Fruit fly (Drosophila melanogaster) whole organism, embryonic: ENCODE measurements around the gene NdufV3.

Experiments used
- ATbp ChIP-seq: fragments of 200-800 bp; sonication (Bioruptor generic); optimal IDR thresholded peaks from 2 replicates; lab custom pipeline; 2017; ENCODE audit warnings: missing biosample characterization, mild to moderate bottlenecking, missing genetic modification characterization, missing genetic modification reagents
- Adf1 ChIP-seq: fragments of 200-800 bp; sonication (Bioruptor generic); IDR thresholded peaks from 2 replicates; pipeline ENCODE4 v1.3.6; 2022; ENCODE audit warnings: missing biosample characterization, missing genetic modification characterization
- Bgb ChIP-seq: fragments of 200-800 bp; sonication (Bioruptor generic); IDR thresholded peaks from 2 replicates; pipeline ENCODE4 v1.3.6; 2022; ENCODE audit warnings: missing biosample characterization, missing genetic modification characterization; ENCODE audit not compliant: partially characterized antibody
- CG10431 ChIP-seq: fragments of 200-800 bp; sonication (Bioruptor generic); optimal IDR thresholded peaks from 3 replicates; lab custom pipeline; 2018; ENCODE audit warnings: missing biosample characterization, mild to moderate bottlenecking, missing genetic modification characterization
- CG10565 ChIP-seq: fragments of 200-800 bp; sonication (Bioruptor generic); optimal IDR thresholded peaks from 3 replicates; lab custom pipeline; 2016; ENCODE audit warnings: missing biosample characterization, mild to moderate bottlenecking, missing genetic modification characterization
- CG11696 ChIP-seq: fragments of 200-800 bp; sonication (Bioruptor generic); IDR thresholded peaks from 2 replicates; pipeline ENCODE4 v1.3.6; 2022; ENCODE audit warnings: missing biosample characterization, missing genetic modification characterization
- CG12104 ChIP-seq: fragments of 200-800 bp; sonication (Bioruptor generic); optimal IDR thresholded peaks from 3 replicates; lab custom pipeline; 2016; ENCODE audit warnings: missing biosample characterization, missing genetic modification characterization
- CG12659 ChIP-seq: fragments of 200-800 bp; sonication (Bioruptor generic); optimal IDR thresholded peaks from 3 replicates; lab custom pipeline; 2017; ENCODE audit warnings: mild to moderate bottlenecking, missing biosample characterization, missing genetic modification reagents, missing genetic modification characterization
- CG12744 ChIP-seq: fragments of 200-800 bp; sonication (Bioruptor generic); optimal IDR thresholded peaks from 2 replicates; lab custom pipeline; 2016; ENCODE audit warnings: missing biosample characterization, missing genetic modification characterization
- CG13123 ChIP-seq: fragments of 200-800 bp; sonication (Bioruptor generic); optimal IDR thresholded peaks from 2 replicates; lab custom pipeline; 2016; ENCODE audit warnings: missing biosample characterization, missing genetic modification characterization
- CG14441 ChIP-seq: fragments of 200-800 bp; sonication (Bioruptor generic); IDR thresholded peaks from 2 replicates; pipeline ENCODE4 v1.3.6; 2022; ENCODE audit warnings: missing biosample characterization, missing genetic modification characterization
- CG1602 ChIP-seq: fragments of 200-800 bp; sonication (Bioruptor generic); optimal IDR thresholded peaks from 3 replicates; lab custom pipeline; 2016; ENCODE audit warnings: missing biosample characterization, missing genetic modification characterization
- CG2120 ChIP-seq: fragments of 200-800 bp; sonication (Bioruptor generic); optimal IDR thresholded peaks from 3 replicates; lab custom pipeline; 2016; ENCODE audit warnings: missing biosample characterization, missing genetic modification characterization
- CG2712 ChIP-seq: fragments of 200-800 bp; optimal IDR thresholded peaks from 3 replicates; lab custom pipeline; 2019; ENCODE audit warnings: missing biosample characterization, mild to moderate bottlenecking, missing genetic modification characterization, moderate library complexity
- CG2889 ChIP-seq: fragments of 200-800 bp; sonication (Bioruptor generic); IDR thresholded peaks from 3 replicates; pipeline ENCODE4 v1.3.6; 2022; ENCODE audit warnings: missing biosample characterization, missing genetic modification characterization
- CG32772 ChIP-seq: fragments of 200-800 bp; sonication (Bioruptor generic); IDR thresholded peaks from 2 replicates; pipeline ENCODE4 v1.3.6; 2022; ENCODE audit warnings: missing biosample characterization, missing genetic modification characterization
- CG4424 ChIP-seq: fragments of 200-800 bp; sonication (Bioruptor generic); optimal IDR thresholded peaks from 3 replicates; lab custom pipeline; 2016; ENCODE audit warnings: missing biosample characterization, missing genetic modification characterization
- CG6791 ChIP-seq: fragments of 200-800 bp; sonication (Bioruptor generic); IDR thresholded peaks from 3 replicates; pipeline ENCODE4 v1.3.6; 2022; ENCODE audit warnings: missing biosample characterization, missing genetic modification characterization; ENCODE audit not compliant: partially characterized antibody
- CG7928 ChIP-seq: fragments of 200-800 bp; sonication (Bioruptor generic); optimal IDR thresholded peaks from 2 replicates; lab custom pipeline; 2017; ENCODE audit warnings: missing biosample characterization, mild to moderate bottlenecking, missing genetic modification characterization
- CG9817 ChIP-seq: fragments of 200-800 bp; sonication (Bioruptor generic); optimal IDR thresholded peaks from 2 replicates; lab custom pipeline; 2018; ENCODE audit warnings: missing biosample characterization, mild to moderate bottlenecking, missing genetic modification characterization, moderate library complexity
- Dad ChIP-seq: fragments of 200-800 bp; sonication (Bioruptor generic); optimal IDR thresholded peaks from 3 replicates; lab custom pipeline; 2016; ENCODE audit warnings: missing biosample characterization, missing genetic modification characterization
- Deaf1 ChIP-seq: fragments of 200-800 bp; optimal IDR thresholded peaks from 3 replicates; lab custom pipeline; 2019; ENCODE audit warnings: missing biosample characterization, mild to moderate bottlenecking, missing genetic modification characterization, moderate library complexity
- Dp ChIP-seq: fragments of 200-800 bp; sonication (Bioruptor generic); optimal IDR thresholded peaks from 2 replicates; lab custom pipeline; 2018; ENCODE audit warnings: missing biosample characterization, mild to moderate bottlenecking, missing genetic modification characterization, moderate library complexity
- Ets97D ChIP-seq: fragments of 200-800 bp; sonication (Bioruptor generic); optimal IDR thresholded peaks from 3 replicates; lab custom pipeline; 2016; ENCODE audit warnings: missing biosample characterization, missing genetic modification characterization
- HHEX ChIP-seq: fragments of 200-800 bp; sonication (Bioruptor generic); optimal IDR thresholded peaks from 3 replicates; lab custom pipeline; 2017; ENCODE audit warnings: missing biosample characterization, mild to moderate bottlenecking, missing genetic modification characterization, missing genetic modification reagents
- MBD-R2 ChIP-seq: fragments of 200-800 bp; sonication (Bioruptor generic); IDR thresholded peaks from 2 replicates; pipeline ENCODE4 v1.3.6; 2022; ENCODE audit warnings: missing biosample characterization, missing genetic modification characterization
- Mes4 ChIP-seq: fragments of 200-800 bp; sonication (Bioruptor generic); optimal IDR thresholded peaks from 2 replicates; lab custom pipeline; 2016; ENCODE audit warnings: missing biosample characterization, missing genetic modification characterization
- Ravus ChIP-seq: fragments of 200-800 bp; sonication (Bioruptor generic); IDR thresholded peaks from 2 replicates; pipeline ENCODE4 v1.3.6; 2022; ENCODE audit warnings: missing biosample characterization, missing genetic modification characterization
- Rfx ChIP-seq: fragments of 200-800 bp; sonication (Bioruptor generic); IDR thresholded peaks from 2 replicates; pipeline ENCODE4 v1.3.6; 2022; ENCODE audit warnings: missing biosample characterization, missing genetic modification characterization
- Six4 ChIP-seq: fragments of 200-800 bp; sonication (Bioruptor generic); optimal IDR thresholded peaks from 2 replicates; lab custom pipeline; 2016; ENCODE audit warnings: missing biosample characterization, missing genetic modification characterization
- Xbp1 ChIP-seq: fragments of 200-800 bp; sonication (Bioruptor generic); optimal IDR thresholded peaks from 3 replicates; lab custom pipeline; 2016; ENCODE audit warnings: missing biosample characterization, mild to moderate bottlenecking, missing genetic modification characterization
- amos ChIP-seq: fragments of 200-800 bp; sonication (Bioruptor generic); IDR thresholded peaks from 2 replicates; pipeline ENCODE4 v1.3.6; 2022; ENCODE audit warnings: missing biosample characterization, missing genetic modification characterization; ENCODE audit not compliant: partially characterized antibody
- ato ChIP-seq: fragments of 200-800 bp; sonication (Bioruptor generic); IDR thresholded peaks from 2 replicates; pipeline ENCODE4 v1.3.6; 2022; ENCODE audit warnings: missing biosample characterization, missing genetic modification characterization; ENCODE audit not compliant: partially characterized antibody
- bsh ChIP-seq, 2 experiments: fragments of 200-800 bp; sonication (Bioruptor generic); optimal IDR thresholded peaks; 2 replicates each; lab custom pipeline; 2017 to 2018; ENCODE audit warnings: mild to moderate bottlenecking in 2 of 2, missing biosample characterization in 2 of 2, missing genetic modification characterization in 2 of 2, moderate library complexity in 1 of 2
- cas ChIP-seq: fragments of 200-800 bp; sonication (Bioruptor generic); IDR thresholded peaks from 2 replicates; pipeline ENCODE4 v1.3.6; 2022; ENCODE audit warnings: missing biosample characterization, missing genetic modification characterization
- da ChIP-seq: fragments of 200-800 bp; sonication (Bioruptor generic); optimal IDR thresholded peaks from 2 replicates; lab custom pipeline; 2016; ENCODE audit warnings: missing biosample characterization, missing genetic modification characterization
- dimm ChIP-seq: fragments of 200-800 bp; sonication (Bioruptor generic); IDR thresholded peaks from 2 replicates; pipeline ENCODE4 v1.3.6; 2022; ENCODE audit warnings: missing biosample characterization, missing genetic modification characterization
- dmrt11E ChIP-seq: fragments of 200-800 bp; sonication (Bioruptor generic); optimal IDR thresholded peaks from 3 replicates; lab custom pipeline; 2018; ENCODE audit warnings: missing biosample characterization, mild to moderate bottlenecking, missing genetic modification characterization, moderate library complexity
- eyg ChIP-seq: fragments of 200-800 bp; sonication (Bioruptor generic); optimal IDR thresholded peaks from 3 replicates; lab custom pipeline; 2016; ENCODE audit warnings: missing biosample characterization, missing genetic modification characterization
- gfzf ChIP-seq: fragments of 200-800 bp; sonication (Bioruptor generic); optimal IDR thresholded peaks from 2 replicates; lab custom pipeline; 2016; ENCODE audit warnings: missing biosample characterization, mild to moderate bottlenecking, missing genetic modification characterization, moderate library complexity
- nerfin-1 ChIP-seq: fragments of 200-800 bp; sonication (Bioruptor generic); optimal IDR thresholded peaks from 3 replicates; lab custom pipeline; 2019; ENCODE audit warnings: missing biosample characterization, mild to moderate bottlenecking, missing genetic modification characterization, moderate library complexity
- otp ChIP-seq: fragments of 200-800 bp; sonication (Bioruptor generic); IDR thresholded peaks from 3 replicates; pipeline ENCODE4, ENCODE4 v1.3.6; 2022; ENCODE audit warnings: missing biosample characterization, missing genetic modification characterization
- pb ChIP-seq: fragments of 200-800 bp; sonication (Bioruptor generic); optimal IDR thresholded peaks from 3 replicates; lab custom pipeline; 2016; ENCODE audit warnings: missing biosample characterization, missing genetic modification characterization
- pnt ChIP-seq: fragments of 200-800 bp; sonication (Bioruptor generic); optimal IDR thresholded peaks from 3 replicates; lab custom pipeline; 2016; ENCODE audit warnings: missing biosample characterization, missing genetic modification characterization
- psq ChIP-seq: fragments of 200-800 bp; sonication (Bioruptor generic); optimal IDR thresholded peaks from 2 replicates; lab custom pipeline; 2017; ENCODE audit warnings: missing biosample characterization, missing genetic modification characterization
- ranshi ChIP-seq: fragments of 200-800 bp; sonication (Bioruptor generic); IDR thresholded peaks from 2 replicates; pipeline ENCODE4 v1.3.6; 2022; ENCODE audit warnings: missing biosample characterization, missing genetic modification characterization
- row ChIP-seq: fragments of 200-800 bp; sonication (Bioruptor generic); IDR thresholded peaks from 3 replicates; pipeline ENCODE4 v1.3.6; 2022; ENCODE audit warnings: missing biosample characterization, missing genetic modification characterization
- stc ChIP-seq: fragments of 200-800 bp; sonication (Bioruptor generic); IDR thresholded peaks from 2 replicates; pipeline ENCODE4 v1.3.6; 2022; ENCODE audit warnings: missing biosample characterization, missing genetic modification characterization

The NdufV3 gene

DNA sequence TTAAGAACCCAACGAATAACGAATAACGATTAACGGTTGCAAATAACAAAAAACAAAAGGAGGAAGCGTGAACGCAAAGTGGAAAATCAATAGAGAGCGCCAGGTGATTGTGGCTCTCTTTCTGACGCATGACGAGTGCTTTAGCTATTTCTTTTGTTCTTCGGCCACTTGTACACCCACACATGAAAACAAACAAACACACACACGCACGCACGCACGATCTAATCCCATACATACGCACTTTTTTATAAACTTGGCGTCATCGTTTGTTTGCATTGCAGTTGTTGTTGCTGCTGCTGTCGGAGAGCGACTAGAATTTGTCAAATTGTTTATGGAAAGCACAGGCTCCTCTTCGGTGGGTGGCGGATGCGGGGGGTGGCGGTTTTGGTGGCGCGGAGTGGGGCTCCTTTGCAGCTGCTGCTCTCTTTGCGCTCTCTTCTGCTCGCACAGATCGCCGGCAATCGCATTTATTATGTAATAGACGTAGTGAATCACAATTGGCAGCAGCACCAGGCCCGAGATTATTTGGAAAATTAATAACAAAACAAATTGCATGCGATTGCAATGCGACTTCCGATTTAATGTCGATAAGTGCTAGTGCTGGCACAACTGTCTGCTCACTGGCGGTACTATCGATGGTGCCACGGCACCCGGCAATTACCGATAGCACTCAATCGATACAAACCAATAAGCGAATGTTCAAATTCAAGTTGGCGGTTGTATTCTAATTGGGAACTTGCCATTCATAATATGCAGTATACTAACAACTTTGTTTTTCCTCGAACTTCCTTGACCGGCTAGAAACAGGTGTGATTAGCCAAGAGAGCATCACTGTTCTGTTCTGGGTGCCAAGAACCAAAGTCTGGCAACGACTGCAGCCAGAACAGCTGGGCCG, 10.6 kb upstream of the NdufV3 start (continued):
- peak; percentile 74 for TF ChIP-seq Ets97D (GFP tag; lab: Kevin White, UChicago)
- TF ChIP-seq ranshi = no peak
- TF ChIP-seq CG10565 (GFP tag; lab: Kevin White, UChicago) = no peak
- no peak for TF ChIP-seq CG12104 (GFP tag; lab: Kevin White, UChicago)
- TF ChIP-seq amos (GFP tag; lab: Robert Waterston, UW) = peak; percentile 91
- peak; percentile 23 for TF ChIP-seq da (GFP tag; lab: Kevin White, UChicago)
- TF ChIP-seq CG2120 (GFP tag; lab: Kevin White, UChicago) = peak; percentile 75
- peak; percentile 82 for TF ChIP-seq row (GFP tag; lab: Robert Waterston, UW)
- peak; percentile 88 for TF ChIP-seq Bgb (GFP tag; lab: Robert Waterston, UW)
- TF ChIP-seq dimm = no peak
- peak; percentile 35 for TF ChIP-seq Xbp1 (GFP tag; lab: Kevin White, UChicago)
- TF ChIP-seq Mes4 = peak; percentile 15
- TF ChIP-seq CG13123 = peak; percentile 45
- no peak for TF ChIP-seq ATbp (GFP tag; lab: Kevin White, UChicago)
- TF ChIP-seq CG2712 (tag; lab: Kevin White, UChicago) = peak; percentile 25
- TF ChIP-seq pb = peak; percentile 33
- 0 out of 3 replicates have a peak, but pooled peaks have one; percentile 27 for TF ChIP-seq CG2889
- TF ChIP-seq CG7928 (GFP tag; lab: Kevin White, UChicago) = peak; percentile 19
- no peak for TF ChIP-seq CG1602 (GFP tag; lab: Kevin White, UChicago)
- TF ChIP-seq cas (GFP tag; lab: Robert Waterston, UW) = no peak
- TF ChIP-seq Dp (GFP tag; lab: Kevin White, UChicago) = peak; percentile 64

DNA sequence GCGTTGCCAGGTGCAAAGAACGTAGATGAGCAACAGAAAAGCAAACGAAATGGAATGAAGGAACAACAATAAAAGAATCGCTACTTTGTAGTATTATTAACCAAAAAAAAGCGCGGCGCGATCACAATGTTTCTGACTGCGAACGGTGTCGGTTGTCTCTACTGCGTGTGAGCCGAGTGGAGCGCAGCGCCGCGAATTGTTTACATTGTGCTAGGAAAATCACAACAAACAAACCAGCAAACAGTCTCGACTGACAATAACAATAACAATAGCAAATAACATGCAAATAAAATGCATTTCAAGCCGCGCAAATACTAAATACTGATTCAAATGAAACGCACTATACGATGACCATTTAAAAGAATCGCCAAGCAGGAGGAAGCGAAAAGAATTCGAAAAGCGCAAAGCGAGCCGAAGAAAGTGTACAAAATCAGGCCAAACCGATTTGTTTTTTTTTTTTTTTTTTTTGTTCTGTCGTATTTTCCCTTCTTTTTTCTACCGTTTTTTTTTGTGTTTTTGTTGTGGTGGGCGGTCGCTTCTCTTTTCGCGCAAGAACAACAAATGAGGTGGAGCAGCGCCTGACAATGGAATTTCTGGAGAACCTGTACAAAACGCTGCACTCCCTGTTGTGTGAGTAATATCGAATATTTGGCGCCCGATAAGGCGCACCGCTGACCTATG, 9.8 kb upstream of the NdufV3 start, which contains the start of the genes CG34348 and Kap3:
CG34348 (plus strand) TSS at position 6 of the 681 bp plus-strand sequence.
Kap3 (minus strand) TSS at position 217 of the 681 bp plus-strand sequence.
- TF ChIP-seq otp (GFP tag; lab: Robert Waterston, UW) (no peak), CG12744 (GFP tag; lab: Kevin White, UChicago) (no peak), MBD-R2 (GFP tag; lab: Robert Waterston, UW) (peak; percentile 6; the same call in 1 of the 2 replicates), dmrt11E (tag; lab: Kevin White, UChicago) (no peak), Dad (GFP tag; lab: Kevin White, UChicago) (no peak), CG14441 (no peak), Adf1 (no peak), Deaf1 (no peak), Rfx (peak; percentile 2; the same call in 1 of the 2 replicates), pnt (GFP tag; lab: Kevin White, UChicago) (no peak), Six4 (GFP tag; lab: Kevin White, UChicago) (no peak), gfzf (GFP tag; lab: Kevin White, UChicago) (peak; percentile 10), Ravus (GFP tag; lab: Robert Waterston, UW) (no peak), CG4424 (GFP tag; lab: Kevin White, UChicago) (no peak), CG11696 (GFP tag; lab: Robert Waterston, UW) (no peak), bsh (GFP tag; optimal IDR thresholded peaks at IDR 0.05; lab: Kevin White, UChicago) (peak in 1 of 2 experiments; percentile 47), eyg (no peak), CG10431 (GFP tag; lab: Kevin White, UChicago) (no peak), psq (GFP tag; lab: Kevin White, UChicago) (peak; percentile 82), HHEX (GFP tag; lab: Kevin White, UChicago) (no peak), stc (GFP tag; lab: Robert Waterston, UW) (no peak), CG6791 (GFP tag; lab: Robert Waterston, UW) (no peak), nerfin-1 (tag; lab: Kevin White, UChicago) (no peak), ato (GFP tag; lab: Robert Waterston, UW) (no peak), CG9817 (tag; lab: Kevin White, UChicago) (no peak), CG32772 (GFP tag; lab: Robert Waterston, UW) (peak; percentile 27; the same call in 1 of the 2 replicates), CG12659 (GFP tag; lab: Kevin White, UChicago) (peak; percentile 23)
